Worm (Caenorhabditis elegans) whole organism, young adult: Measurements from ENCODE around the gene M176.16.

Experiments
- B0019.2 ChIP-seq: fragments of 200-800 bp; sonication (Bioruptor generic); conservative IDR thresholded peaks from 2 replicates; pipeline ENCODE4 v1.3.6; 2022; ENCODE audit warnings: missing genetic modification reagents, missing genetic modification characterization, missing compliant biosample characterization
- B0261.1 ChIP-seq: sonication (generic microtip); optimal IDR thresholded peaks from 2 replicates; lab custom pipeline; 2016; ENCODE audit warnings: mild to moderate bottlenecking, missing genetic modification characterization, moderate library complexity, missing compliant biosample characterization
- C06A6.2 ChIP-seq: fragments of 200-800 bp; sonication (Bioruptor generic); conservative IDR thresholded peaks from 2 replicates; pipeline ENCODE4 v1.3.6; 2022; ENCODE audit warnings: missing genetic modification characterization, missing compliant biosample characterization
- C17E4.6 ChIP-seq: fragments of 200-800 bp; sonication (Bioruptor generic); IDR thresholded peaks from 2 replicates; pipeline ENCODE4 v1.3.6; 2022; ENCODE audit warnings: missing genetic modification reagents, missing genetic modification characterization, missing compliant biosample characterization
- F10E7.11 ChIP-seq: sonication (generic microtip); optimal IDR thresholded peaks from 2 replicates; lab custom pipeline; 2017; ENCODE audit warnings: mild to moderate bottlenecking, missing genetic modification characterization, moderate library complexity, missing compliant biosample characterization
- F49E8.2 ChIP-seq: sonication (generic microtip); optimal IDR thresholded peaks from 3 replicates; lab custom pipeline; 2017; ENCODE audit warnings: missing genetic modification characterization, mild to moderate bottlenecking, missing compliant biosample characterization, antibody characterized with exemption, moderate library complexity; ENCODE audit not compliant: insufficient read depth
- K12H6.12 ChIP-seq: fragments of 200-800 bp; sonication (Bioruptor generic); optimal IDR thresholded peaks from 2 replicates; lab custom pipeline; 2018; ENCODE audit warnings: mild to moderate bottlenecking, missing genetic modification characterization, missing compliant biosample characterization
- T26A5.8 ChIP-seq: sonication (generic microtip); optimal IDR thresholded peaks from 2 replicates; lab custom pipeline; 2016; ENCODE audit warnings: missing genetic modification characterization, missing compliant biosample characterization
- Y79H2A.3 ChIP-seq: fragments of 200-800 bp; sonication (Bioruptor generic); conservative IDR thresholded peaks from 2 replicates; pipeline ENCODE4 v1.3.6; 2022; ENCODE audit warnings: missing genetic modification reagents, missing genetic modification characterization, missing compliant biosample characterization
- akir-1 ChIP-seq: fragments of 200-800 bp; sonication (Bioruptor generic); optimal IDR thresholded peaks from 2 replicates; lab custom pipeline; 2018; ENCODE audit warnings: mild to moderate bottlenecking, missing genetic modification characterization, moderate library complexity, missing compliant biosample characterization
- bed-1 ChIP-seq: fragments of 200-800 bp; sonication (Bioruptor generic); IDR thresholded peaks from 2 replicates; pipeline ENCODE4 v1.3.6; 2022; ENCODE audit warnings: missing genetic modification reagents, missing genetic modification characterization, missing compliant biosample characterization
- ccch-3 ChIP-seq: fragments of 200-800 bp; sonication (Bioruptor generic); optimal IDR thresholded peaks from 2 replicates; lab custom pipeline; 2018; ENCODE audit warnings: mild to moderate bottlenecking, missing genetic modification characterization, missing compliant biosample characterization
- cebp-1 ChIP-seq, 2 experiments: fragments of 200-800 bp in 1 of 2; sonication (Bioruptor generic) in 1 of 2; sonication (generic microtip) in 1 of 2; IDR thresholded peaks in 1 of 2; optimal IDR thresholded peaks in 1 of 2; 2 replicates each; pipeline versions ENCODE4 v1.3.6 to Lab custom; 2017 to 2022; ENCODE audit warnings: missing compliant biosample characterization in 2 of 2, missing genetic modification characterization in 2 of 2, mild to moderate bottlenecking in 1 of 2, missing genetic modification reagents in 1 of 2, moderate library complexity in 1 of 2
- ceh-100 ChIP-seq: fragments of 200-800 bp; sonication (Bioruptor generic); IDR thresholded peaks from 2 replicates; pipeline ENCODE4 v1.3.6; 2022; ENCODE audit warnings: missing genetic modification reagents, missing genetic modification characterization, missing compliant biosample characterization
- ceh-27 ChIP-seq: fragments of 200-800 bp; sonication (Bioruptor generic); optimal IDR thresholded peaks from 2 replicates; lab custom pipeline; 2018; ENCODE audit warnings: mild to moderate bottlenecking, missing genetic modification characterization, moderate library complexity, missing compliant biosample characterization
- ceh-40 ChIP-seq: fragments of 200-800 bp; sonication (Bioruptor generic); IDR thresholded peaks from 2 replicates; pipeline ENCODE4 v1.3.6; 2022; ENCODE audit warnings: missing genetic modification characterization, missing compliant biosample characterization
- ceh-91 ChIP-seq: fragments of 200-800 bp; sonication (Bioruptor generic); IDR thresholded peaks from 2 replicates; pipeline ENCODE4 v1.3.6; 2022; ENCODE audit warnings: missing genetic modification reagents, missing genetic modification characterization, missing compliant biosample characterization
- chd-7 ChIP-seq: sonication (generic microtip); optimal IDR thresholded peaks from 2 replicates; lab custom pipeline; 2016; ENCODE audit warnings: mild to moderate bottlenecking, missing genetic modification characterization, moderate library complexity, missing compliant biosample characterization
- dpl-1 ChIP-seq: fragments of 150-350 bp; optimal IDR thresholded peaks from 2 replicates; lab custom pipeline; 2014; ENCODE audit warnings: missing biosample characterization, missing genetic modification reagents, missing genetic modification characterization
- efl-1 ChIP-seq: fragments of 150-350 bp; optimal IDR thresholded peaks from 2 replicates; lab custom pipeline; 2014; ENCODE audit warnings: missing biosample characterization, missing genetic modification reagents, missing genetic modification characterization
- egrh-3 ChIP-seq: fragments of 200-800 bp; sonication (Bioruptor generic); IDR thresholded peaks from 2 replicates; pipeline ENCODE4 v1.3.6; 2022; ENCODE audit warnings: missing genetic modification reagents, missing genetic modification characterization, missing compliant biosample characterization
- ekl-4 ChIP-seq: fragments of 200-800 bp; sonication (Bioruptor generic); IDR thresholded peaks from 2 replicates; pipeline ENCODE4 v1.3.6; 2022; ENCODE audit warnings: missing genetic modification reagents, missing genetic modification characterization, missing compliant biosample characterization
- fkh-3 ChIP-seq: sonication (generic microtip); optimal IDR thresholded peaks from 2 replicates; lab custom pipeline; 2016; ENCODE audit warnings: mild to moderate bottlenecking, missing genetic modification characterization, missing compliant biosample characterization
- him-1 ChIP-seq: sonication (generic microtip); optimal IDR thresholded peaks from 2 replicates; lab custom pipeline; 2016; ENCODE audit warnings: missing genotype, missing genetic modification reagents, missing genetic modification characterization, missing compliant biosample characterization
- lin-40 ChIP-seq: sonication (generic microtip); optimal IDR thresholded peaks from 2 replicates; lab custom pipeline; 2016; ENCODE audit warnings: missing genetic modification characterization, mild to moderate bottlenecking, missing compliant biosample characterization, missing genotype, missing genetic modification reagents
- lsy-27 ChIP-seq: sonication (generic microtip); optimal IDR thresholded peaks from 2 replicates; lab custom pipeline; 2017; ENCODE audit warnings: missing genetic modification characterization, mild to moderate bottlenecking, missing compliant biosample characterization, antibody characterized with exemption, missing genotype, borderline replicate concordance; ENCODE audit not compliant: insufficient read depth
- nhr-27 ChIP-seq: fragments of 200-800 bp; sonication (Bioruptor generic); optimal IDR thresholded peaks from 2 replicates; lab custom pipeline; 2018; ENCODE audit warnings: mild to moderate bottlenecking, missing genetic modification characterization, moderate library complexity, missing compliant biosample characterization
- nhr-90 ChIP-seq: sonication (generic microtip); optimal IDR thresholded peaks from 2 replicates; lab custom pipeline; 2016; ENCODE audit warnings: missing genotype, mild to moderate bottlenecking, missing genetic modification characterization, missing compliant biosample characterization
- pbrm-1 ChIP-seq: fragments of 200-800 bp; sonication (Bioruptor generic); IDR thresholded peaks from 2 replicates; pipeline ENCODE4 v1.3.6; 2022; ENCODE audit warnings: missing genetic modification reagents, missing genetic modification characterization, missing compliant biosample characterization
- repo-1 ChIP-seq: sonication (generic microtip); optimal IDR thresholded peaks from 2 replicates; lab custom pipeline; 2017; ENCODE audit warnings: mild to moderate bottlenecking, missing genetic modification characterization, missing compliant biosample characterization
- sdz-38 ChIP-seq: sonication (generic microtip); optimal IDR thresholded peaks from 2 replicates; lab custom pipeline; 2016; ENCODE audit warnings: missing genotype, missing genetic modification characterization, missing compliant biosample characterization
- tbp1 ChIP-seq: fragments of 200-800 bp; sonication (Bioruptor generic); optimal IDR thresholded peaks from 2 replicates; lab custom pipeline; 2018; ENCODE audit warnings: mild to moderate bottlenecking, missing genetic modification characterization, missing compliant biosample characterization
- unc-62 ChIP-seq: fragments of 150-350 bp; optimal IDR thresholded peaks from 2 replicates; lab custom pipeline; 2014; ENCODE audit warnings: missing biosample characterization, missing genetic modification reagents, missing genetic modification characterization
- zfh-2 ChIP-seq: fragments of 200-800 bp; sonication (Bioruptor generic); conservative IDR thresholded peaks from 2 replicates; pipeline ENCODE4 v1.3.6; 2022; ENCODE audit warnings: missing genetic modification reagents, missing genetic modification characterization, missing compliant biosample characterization
- zim-3 ChIP-seq: sonication (generic microtip); optimal IDR thresholded peaks from 2 replicates; lab custom pipeline; 2017; ENCODE audit warnings: mild to moderate bottlenecking, missing genetic modification characterization, moderate library complexity, missing compliant biosample characterization
- ztf-18 ChIP-seq: sonication (generic microtip); optimal IDR thresholded peaks from 2 replicates; lab custom pipeline; 2016; ENCODE audit warnings: missing genotype, mild to moderate bottlenecking, missing genetic modification characterization, missing compliant biosample characterization

M176.16 gene

ce11 chrII:9403087-9403486, 15.2 kb upstream of the M176.16 start, which contains the start of gene Y51B9A.6:
Gene Y51B9A.6, minus strand, starts transcription at chrII:9403187.
- no peak for TF ChIP-seq T26A5.8 (tag; lab: Kevin White, UChicago)
- no peak for TF ChIP-seq ceh-40 (GFP tag; lab: Robert Waterston, UW)
- no peak for TF ChIP-seq dpl-1
- no peak for TF ChIP-seq bed-1 (GFP tag; lab: Robert Waterston, UW)
- no peak for TF ChIP-seq lsy-27 (tag; lab: Kevin White, UChicago)
- no peak for TF ChIP-seq ekl-4 (GFP tag; lab: Robert Waterston, UW)
- no peak for TF ChIP-seq tbp1 (GFP tag; lab: Kevin White, UChicago)
- no peak for TF ChIP-seq him-1 (tag; lab: Kevin White, UChicago)
- TF ChIP-seq zfh-2 (GFP tag; lab: Robert Waterston, UW): no peak
- TF ChIP-seq F49E8.2 (tag; lab: Kevin White, UChicago): no peak
- TF ChIP-seq ztf-18: no peak
- TF ChIP-seq Y79H2A.3 (GFP tag; lab: Robert Waterston, UW): no peak
- no peak for TF ChIP-seq efl-1 (GFP tag; lab: Kevin White, UChicago)
- no peak for TF ChIP-seq B0261.1
- no peak for TF ChIP-seq F10E7.11 (tag; lab: Kevin White, UChicago)
- TF ChIP-seq ceh-27 (GFP tag; lab: Kevin White, UChicago): no peak
- no peak for TF ChIP-seq K12H6.12 (tag; lab: Kevin White, UChicago)
- no peak for TF ChIP-seq repo-1 (tag; lab: Kevin White, UChicago)
- TF ChIP-seq B0019.2 (GFP tag; lab: Robert Waterston, UW): no peak
- no peak for TF ChIP-seq C17E4.6 (GFP tag; lab: Robert Waterston, UW)

ce11 chrII:9403846-9404245, 14.5 kb upstream of the M176.16 start, which contains the start of gene Y51B9A.5:
Gene Y51B9A.5, plus strand, starts transcription at chrII:9404146.
- TF ChIP-seq C06A6.2: no peak
- TF ChIP-seq T26A5.8 (tag; lab: Kevin White, UChicago): no peak
- TF ChIP-seq chd-7 (tag; lab: Kevin White, UChicago): no peak
- no peak for TF ChIP-seq zim-3 (tag; lab: Kevin White, UChicago)
- no peak for TF ChIP-seq lin-40 (tag; lab: Kevin White, UChicago)
- no peak for TF ChIP-seq ceh-91
- TF ChIP-seq ceh-100 (GFP tag; lab: Robert Waterston, UW): no peak
- no peak for TF ChIP-seq akir-1 (GFP tag; lab: Kevin White, UChicago)
- TF ChIP-seq ccch-3 (GFP tag; lab: Kevin White, UChicago): no peak
- TF ChIP-seq ceh-40 (GFP tag; lab: Robert Waterston, UW): no peak
- no peak for TF ChIP-seq him-1 (tag; lab: Kevin White, UChicago)
- no peak for TF ChIP-seq unc-62 (GFP tag; lab: Kevin White, UChicago)
- TF ChIP-seq pbrm-1: no peak
- no peak for TF ChIP-seq nhr-90 (tag; lab: Kevin White, UChicago)
- no peak for TF ChIP-seq fkh-3
- no peak for TF ChIP-seq cebp-1 (GFP tag; IDR thresholded peaks at IDR 0.05; lab: Robert Waterston, UW)
- TF ChIP-seq cebp-1 (tag; optimal IDR thresholded peaks at IDR 0.05; lab: Kevin White, UChicago): no peak
- no peak for TF ChIP-seq nhr-27 (tag; lab: Kevin White, UChicago)
- no peak for TF ChIP-seq sdz-38

- peak; percentile 94 for TF ChIP-seq egrh-3 (GFP tag; lab: Robert Waterston, UW)
- TF ChIP-seq, all 124 proteins: peak for 1; not testable (repeated sequence) for 123
Measured at ce11 chrII:9405013-9405412, 13.3 kb upstream of the M176.16 start.
